Fruit fly (Drosophila melanogaster) whole organism, embryonic: ENCODE results near the gene mask.

ENCODE experiments used
- C15 ChIP-seq: fragments of 200-800 bp; sonication (Bioruptor generic); IDR thresholded peaks from 3 replicates; pipeline ENCODE4 v1.3.6; 2022; ENCODE audit warnings: missing biosample characterization, missing genetic modification characterization
- CG1024 ChIP-seq: fragments of 200-800 bp; sonication (Bioruptor generic); IDR thresholded peaks from 2 replicates; pipeline ENCODE4 v1.3.6; 2022; ENCODE audit warnings: missing biosample characterization, missing genetic modification characterization
- CG10543 ChIP-seq: fragments of 200-800 bp; sonication (Bioruptor generic); optimal IDR thresholded peaks from 3 replicates; lab custom pipeline; 2017; ENCODE audit warnings: missing biosample characterization, mild to moderate bottlenecking, missing genetic modification characterization, moderate library complexity
- CG10654 ChIP-seq: fragments of 200-800 bp; sonication (Bioruptor generic); optimal IDR thresholded peaks from 2 replicates; lab custom pipeline; 2016; ENCODE audit warnings: missing biosample characterization, missing genetic modification characterization
- CG11085 ChIP-seq: fragments of 200-800 bp; sonication (Bioruptor generic); IDR thresholded peaks from 2 replicates; pipeline ENCODE4 v1.3.6; 2022; ENCODE audit warnings: missing biosample characterization, missing genetic modification characterization
- CG14014 ChIP-seq: fragments of 200-800 bp; sonication (Bioruptor generic); IDR thresholded peaks from 2 replicates; pipeline ENCODE4 v1.3.6; 2022; ENCODE audit warnings: missing biosample characterization, missing genetic modification characterization
- CG14710 ChIP-seq: fragments of 200-800 bp; sonication (Bioruptor generic); optimal IDR thresholded peaks from 3 replicates; lab custom pipeline; 2019; ENCODE audit warnings: missing biosample characterization, mild to moderate bottlenecking, missing genetic modification characterization, moderate library complexity
- CG15073 ChIP-seq: fragments of 200-800 bp; sonication (Bioruptor generic); optimal IDR thresholded peaks from 2 replicates; lab custom pipeline; 2016; ENCODE audit warnings: missing biosample characterization, missing genetic modification characterization
- CG17568 ChIP-seq: fragments of 200-800 bp; sonication (Bioruptor generic); optimal IDR thresholded peaks from 2 replicates; lab custom pipeline; 2018; ENCODE audit warnings: missing biosample characterization, mild to moderate bottlenecking, missing genetic modification characterization, moderate library complexity
- CG18599 ChIP-seq: fragments of 200-800 bp; sonication (Bioruptor generic); optimal IDR thresholded peaks from 3 replicates; lab custom pipeline; 2017; ENCODE audit warnings: missing biosample characterization, missing genetic modification characterization, mild to moderate bottlenecking, moderate library complexity, missing genetic modification reagents
- CG2199 ChIP-seq: fragments of 200-800 bp; sonication (Bioruptor generic); IDR thresholded peaks from 3 replicates; pipeline ENCODE4 v1.3.6; 2022; ENCODE audit warnings: missing biosample characterization, missing genetic modification characterization
- CG31388 ChIP-seq: fragments of 200-800 bp; sonication (Bioruptor generic); optimal IDR thresholded peaks from 2 replicates; lab custom pipeline; 2016; ENCODE audit warnings: missing biosample characterization, missing genetic modification characterization
- CG3163 ChIP-seq: fragments of 200-800 bp; sonication (Bioruptor generic); optimal IDR thresholded peaks from 3 replicates; lab custom pipeline; 2016; ENCODE audit warnings: missing biosample characterization, missing genetic modification characterization
- CG32767 ChIP-seq: fragments of 200-800 bp; sonication (Bioruptor generic); IDR thresholded peaks from 2 replicates; pipeline ENCODE4 v1.3.6; 2022; ENCODE audit warnings: missing biosample characterization, missing genetic modification characterization
- CG42726 ChIP-seq: fragments of 200-800 bp; sonication (Bioruptor generic); IDR thresholded peaks from 2 replicates; pipeline ENCODE4 v1.3.6; 2022; ENCODE audit warnings: missing biosample characterization, missing genetic modification characterization; ENCODE audit not compliant: partially characterized antibody
- CG43689 ChIP-seq: fragments of 200-800 bp; sonication (Bioruptor generic); IDR thresholded peaks from 2 replicates; pipeline ENCODE4 v1.3.6; 2022; ENCODE audit warnings: missing biosample characterization, missing genetic modification characterization
- CG4707 ChIP-seq: fragments of 200-800 bp; sonication (Bioruptor generic); optimal IDR thresholded peaks from 2 replicates; lab custom pipeline; 2018; ENCODE audit warnings: missing biosample characterization, mild to moderate bottlenecking, missing genetic modification characterization, moderate library complexity
- CG4854 ChIP-seq: fragments of 200-800 bp; sonication (Bioruptor generic); optimal IDR thresholded peaks from 2 replicates; lab custom pipeline; 2016; ENCODE audit warnings: missing biosample characterization, missing genetic modification characterization, inconsistent platforms
- CG5180 ChIP-seq: fragments of 200-800 bp; sonication (Bioruptor generic); optimal IDR thresholded peaks from 3 replicates; lab custom pipeline; 2017; ENCODE audit warnings: missing biosample characterization, missing genetic modification characterization, mild to moderate bottlenecking, moderate library complexity, missing genetic modification reagents
- CG6175 ChIP-seq: fragments of 200-800 bp; sonication (Bioruptor generic); IDR thresholded peaks from 3 replicates; pipeline ENCODE4 v1.3.6; 2022; ENCODE audit warnings: missing biosample characterization, missing genetic modification characterization
- Dfd ChIP-seq, 2 experiments: fragments of >200 bp; optimal IDR thresholded peaks; 2 replicates each; lab custom pipeline; 2017; ENCODE audit warnings: missing biosample characterization in 2 of 2, missing genetic modification characterization in 2 of 2
- Dip3 ChIP-seq: fragments of 200-800 bp; sonication (Bioruptor generic); optimal IDR thresholded peaks from 3 replicates; lab custom pipeline; 2016; ENCODE audit warnings: missing biosample characterization, missing genetic modification characterization
- Dref ChIP-seq: fragments of 200-800 bp; sonication (Bioruptor generic); IDR thresholded peaks from 2 replicates; pipeline ENCODE4 v1.3.6; 2022; ENCODE audit warnings: missing biosample characterization, missing genetic modification characterization
- Eip74EF ChIP-seq, 2 experiments: fragments of 200-800 bp in 1 of 2; fragments of >200 bp in 1 of 2; sonication (Bioruptor generic) in 1 of 2; optimal IDR thresholded peaks; 2 replicates each; lab custom pipeline; 2017 to 2019; ENCODE audit warnings: missing biosample characterization in 2 of 2, missing genetic modification characterization in 2 of 2, mild to moderate bottlenecking in 1 of 2, moderate library complexity in 1 of 2
- Ets65A ChIP-seq: fragments of 200-800 bp; sonication (Bioruptor generic); peaks from one replicate; lab custom pipeline; 2016; ENCODE audit warnings: missing biosample characterization, missing genetic modification characterization
- HmgD ChIP-seq: fragments of 200-800 bp; sonication (Bioruptor generic); optimal IDR thresholded peaks from 3 replicates; lab custom pipeline; 2016; ENCODE audit warnings: missing biosample characterization, missing genetic modification characterization
- Hsf ChIP-seq: fragments of 200-800 bp; sonication (Bioruptor generic); optimal IDR thresholded peaks from 3 replicates; lab custom pipeline; 2016; ENCODE audit warnings: missing biosample characterization, missing genetic modification characterization
- MBD-R2 ChIP-seq: fragments of 200-800 bp; sonication (Bioruptor generic); IDR thresholded peaks from 2 replicates; pipeline ENCODE4 v1.3.6; 2022; ENCODE audit warnings: missing biosample characterization, missing genetic modification characterization
- MTF-1 ChIP-seq: fragments of 200-800 bp; sonication (Bioruptor generic); optimal IDR thresholded peaks from 2 replicates; lab custom pipeline; 2018; ENCODE audit warnings: missing biosample characterization, mild to moderate bottlenecking, missing genetic modification characterization, borderline replicate concordance
- NK7.1 ChIP-seq: fragments of 200-800 bp; sonication (Bioruptor generic); optimal IDR thresholded peaks from 3 replicates; lab custom pipeline; 2016; ENCODE audit warnings: missing biosample characterization, missing genetic modification characterization
- Nf-YA ChIP-seq: fragments of 200-800 bp; sonication (Bioruptor generic); IDR thresholded peaks from 2 replicates; pipeline ENCODE4 v1.3.6; 2022; ENCODE audit warnings: missing biosample characterization, missing genetic modification characterization
- Pdp1 ChIP-seq, 2 experiments: fragments of 200-800 bp; sonication (Bioruptor generic); optimal IDR thresholded peaks; 3 replicates each; lab custom pipeline; 2016; ENCODE audit warnings: missing biosample characterization in 2 of 2, missing genetic modification characterization in 2 of 2, mild to moderate bottlenecking in 1 of 2, moderate library complexity in 1 of 2
- Ptx1 ChIP-seq: fragments of 200-800 bp; sonication (Bioruptor generic); IDR thresholded peaks from 2 replicates; pipeline ENCODE4 v1.3.6; 2022; ENCODE audit warnings: missing biosample characterization, missing genetic modification characterization
- Xbp1 ChIP-seq: fragments of 200-800 bp; sonication (Bioruptor generic); optimal IDR thresholded peaks from 3 replicates; lab custom pipeline; 2016; ENCODE audit warnings: missing biosample characterization, mild to moderate bottlenecking, missing genetic modification characterization
- bcd ChIP-seq: fragments of 200-800 bp; sonication (Bioruptor generic); optimal IDR thresholded peaks from 2 replicates; lab custom pipeline; 2017; ENCODE audit warnings: missing biosample characterization, mild to moderate bottlenecking, missing genetic modification characterization
- cad ChIP-seq: fragments of >200 bp; optimal IDR thresholded peaks from 2 replicates; lab custom pipeline; 2017; ENCODE audit warnings: missing biosample characterization, missing genetic modification characterization
- cas ChIP-seq: fragments of 200-800 bp; sonication (Bioruptor generic); IDR thresholded peaks from 2 replicates; pipeline ENCODE4 v1.3.6; 2022; ENCODE audit warnings: missing biosample characterization, missing genetic modification characterization
- dan ChIP-seq: fragments of 200-800 bp; sonication (Bioruptor generic); IDR thresholded peaks from 2 replicates; pipeline ENCODE4 v1.3.6; 2022; ENCODE audit warnings: missing biosample characterization, missing genetic modification characterization
- disco-r ChIP-seq: fragments of 200-800 bp; sonication (Bioruptor generic); optimal IDR thresholded peaks from 2 replicates; lab custom pipeline; 2016; ENCODE audit warnings: missing biosample characterization, missing genetic modification characterization
- dpn ChIP-seq, 2 experiments: fragments of 200-800 bp; sonication (Bioruptor generic); optimal IDR thresholded peaks; 3 replicates each; lab custom pipeline; 2016; ENCODE audit warnings: missing biosample characterization in 2 of 2, missing genetic modification characterization in 2 of 2
- fd3F ChIP-seq: fragments of 200-800 bp; sonication (Bioruptor generic); optimal IDR thresholded peaks from 2 replicates; lab custom pipeline; 2018; ENCODE audit warnings: missing biosample characterization, mild to moderate bottlenecking, missing genetic modification characterization, moderate library complexity
- gsb ChIP-seq: fragments of 200-800 bp; sonication (Bioruptor generic); IDR thresholded peaks from 2 replicates; pipeline ENCODE4 v1.3.6; 2022; ENCODE audit warnings: missing biosample characterization, missing genetic modification characterization
- insv ChIP-seq, 2 experiments: fragments of 200-800 bp; sonication (Bioruptor generic); optimal IDR thresholded peaks; 3 replicates each; lab custom pipeline; 2016 to 2018; ENCODE audit warnings: missing biosample characterization in 2 of 2, missing genetic modification characterization in 2 of 2
- otp ChIP-seq: fragments of 200-800 bp; sonication (Bioruptor generic); IDR thresholded peaks from 3 replicates; pipeline ENCODE4, ENCODE4 v1.3.6; 2022; ENCODE audit warnings: missing biosample characterization, missing genetic modification characterization
- sisA ChIP-seq: fragments of 200-800 bp; sonication (Bioruptor generic); IDR thresholded peaks from 2 replicates; pipeline ENCODE4 v1.3.6; 2022; ENCODE audit warnings: missing biosample characterization, missing genetic modification characterization
- slp2 ChIP-seq: fragments of 200-800 bp; sonication (Bioruptor generic); optimal IDR thresholded peaks from 2 replicates; lab custom pipeline; 2016; ENCODE audit warnings: missing biosample characterization, missing genetic modification characterization
- tgo ChIP-seq: fragments of 200-800 bp; sonication (Bioruptor generic); IDR thresholded peaks from 3 replicates; pipeline ENCODE4 v1.3.6; 2022; ENCODE audit warnings: missing biosample characterization, missing genetic modification characterization
- tna ChIP-seq: fragments of 200-800 bp; sonication (Bioruptor generic); IDR thresholded peaks from 2 replicates; pipeline ENCODE4 v1.3.6; 2022; ENCODE audit warnings: missing biosample characterization, missing genetic modification characterization; ENCODE audit not compliant: partially characterized antibody
- wdn ChIP-seq: fragments of 200-800 bp; sonication (Bioruptor generic); IDR thresholded peaks from 2 replicates; pipeline ENCODE4 v1.3.6; 2022; ENCODE audit warnings: missing biosample characterization, missing genetic modification characterization
- wek ChIP-seq: fragments of 200-800 bp; sonication (Bioruptor generic); optimal IDR thresholded peaks from 3 replicates; lab custom pipeline; 2018; ENCODE audit warnings: missing biosample characterization, mild to moderate bottlenecking, missing genetic modification characterization, moderate library complexity
- wor ChIP-seq: fragments of 200-800 bp; sonication (Bioruptor generic); IDR thresholded peaks from 2 replicates; pipeline ENCODE4 v1.3.6; 2022; ENCODE audit warnings: missing biosample characterization, missing genetic modification characterization

mask gene

dm6 chr3R:24252494-24252893 lies 22.1 kb downstream of the mask start, which contains the start of gene beta-PheRS (continued):
- no peak for TF ChIP-seq bcd (GFP tag; lab: Kevin White, UChicago)
- TF ChIP-seq CG4854, result peak; percentile 73
- peak; percentile 35 for TF ChIP-seq CG10654 (GFP tag; lab: Kevin White, UChicago)
- TF ChIP-seq CG31388 (GFP tag; lab: Kevin White, UChicago), result no peak
- peak in 1 of 2 experiments; percentile 42 for TF ChIP-seq insv (GFP tag; optimal IDR thresholded peaks at IDR 0.05; lab: Kevin White, UChicago)
- peak; percentile 14; the same call in 1 of the 2 replicates for TF ChIP-seq sisA (GFP tag; lab: Robert Waterston, UW)
- 0 out of 2 replicates have a peak, but pooled peaks have one; percentile 31 for TF ChIP-seq wdn (GFP tag; lab: Robert Waterston, UW)
- TF ChIP-seq tna (GFP tag; lab: Robert Waterston, UW), result peak; percentile 80
- no peak for TF ChIP-seq CG32767
- no peak for TF ChIP-seq disco-r
- peak; percentile 75 for TF ChIP-seq CG14014 (GFP tag; lab: Robert Waterston, UW)
- TF ChIP-seq Dref (GFP tag; lab: Robert Waterston, UW), result peak; percentile 59
- peak; percentile 34; the same call in 1 of the 2 replicates for TF ChIP-seq Nf-YA (GFP tag; lab: Robert Waterston, UW)
- no peak; the same call in 2 of the 3 replicates for TF ChIP-seq tgo (GFP tag; lab: Robert Waterston, UW)
- TF ChIP-seq otp, result no peak; the same call in 2 of the 3 replicates
- peak in 1 of 2 experiments; percentile 23 for TF ChIP-seq Pdp1 (GFP tag; optimal IDR thresholded peaks at IDR 0.05; lab: Kevin White, UChicago)
- TF ChIP-seq HmgD, result peak; percentile 68
- TF ChIP-seq CG3163 (GFP tag; lab: Kevin White, UChicago), result peak; percentile 48
- TF ChIP-seq Ptx1 (GFP tag; lab: Robert Waterston, UW), result no peak
- TF ChIP-seq gsb (GFP tag; lab: Robert Waterston, UW), result no peak
- TF ChIP-seq CG6175 (GFP tag; lab: Robert Waterston, UW), result 0 out of 3 replicates have a peak, but pooled peaks have one; percentile 14
- TF ChIP-seq Ets65A (GFP tag; lab: Kevin White, UChicago), result peak; percentile 94
- TF ChIP-seq C15, result 0 out of 3 replicates have a peak, but pooled peaks have one; percentile 57
- peak; percentile 29 for TF ChIP-seq slp2
- no peak for TF ChIP-seq CG4707 (GFP tag; lab: Kevin White, UChicago)
- TF ChIP-seq CG18599 (GFP tag; lab: Kevin White, UChicago), result no peak
- peak; percentile 97 for TF ChIP-seq CG42726 (GFP tag; lab: Robert Waterston, UW)
- no peak for TF ChIP-seq CG15073
- TF ChIP-seq MTF-1, result no peak
- no peak for TF ChIP-seq wor (GFP tag; lab: Robert Waterston, UW)
- no peak for TF ChIP-seq Eip74EF (GFP tag; optimal IDR thresholded peaks at IDR 0.05; lab: Kevin White, UChicago)
- TF ChIP-seq dan (GFP tag; lab: Robert Waterston, UW), result no peak
- no peak for TF ChIP-seq cas (GFP tag; lab: Robert Waterston, UW)
- no peak for TF ChIP-seq Dfd (GFP tag; optimal IDR thresholded peaks at IDR 0.05; lab: Kevin White, UChicago)
- TF ChIP-seq CG14710 (tag; lab: Kevin White, UChicago), result peak; percentile 95
- TF ChIP-seq Xbp1 (GFP tag; lab: Kevin White, UChicago), result peak; percentile 72
- peak; percentile 70 for TF ChIP-seq CG1024
- TF ChIP-seq CG17568 (GFP tag; lab: Kevin White, UChicago), result no peak
- peak; percentile 99 for TF ChIP-seq MBD-R2 (GFP tag; lab: Robert Waterston, UW)
- peak; percentile 29; the same call in 1 of the 2 replicates for TF ChIP-seq CG11085 (GFP tag; lab: Robert Waterston, UW)
- TF ChIP-seq Hsf (GFP tag; lab: Kevin White, UChicago), result peak; percentile 61
- no peak for TF ChIP-seq CG5180 (GFP tag; lab: Kevin White, UChicago)
- no peak for TF ChIP-seq NK7.1 (GFP tag; lab: Kevin White, UChicago)
- peak; percentile 71 to 72 for TF ChIP-seq dpn (GFP tag; optimal IDR thresholded peaks at IDR 0.05; lab: Kevin White, UChicago)
- no peak for TF ChIP-seq cad (GFP tag; lab: Kevin White, UChicago)
- peak; percentile 23 for TF ChIP-seq wek
- TF ChIP-seq CG10543 (GFP tag; lab: Kevin White, UChicago), result no peak
- TF ChIP-seq CG43689 (GFP tag; lab: Robert Waterston, UW), result no peak
- TF ChIP-seq CG2199, result peak; percentile 71; the same call in 1 of the 3 replicates
- TF ChIP-seq Dip3 (GFP tag; lab: Kevin White, UChicago), result peak; percentile 28
- peak; percentile 19 for TF ChIP-seq fd3F (GFP tag; lab: Kevin White, UChicago)
